Worm (Caenorhabditis elegans): ENCODE measurements around the gene R08D7.4.

The R08D7.4 gene

DNA sequence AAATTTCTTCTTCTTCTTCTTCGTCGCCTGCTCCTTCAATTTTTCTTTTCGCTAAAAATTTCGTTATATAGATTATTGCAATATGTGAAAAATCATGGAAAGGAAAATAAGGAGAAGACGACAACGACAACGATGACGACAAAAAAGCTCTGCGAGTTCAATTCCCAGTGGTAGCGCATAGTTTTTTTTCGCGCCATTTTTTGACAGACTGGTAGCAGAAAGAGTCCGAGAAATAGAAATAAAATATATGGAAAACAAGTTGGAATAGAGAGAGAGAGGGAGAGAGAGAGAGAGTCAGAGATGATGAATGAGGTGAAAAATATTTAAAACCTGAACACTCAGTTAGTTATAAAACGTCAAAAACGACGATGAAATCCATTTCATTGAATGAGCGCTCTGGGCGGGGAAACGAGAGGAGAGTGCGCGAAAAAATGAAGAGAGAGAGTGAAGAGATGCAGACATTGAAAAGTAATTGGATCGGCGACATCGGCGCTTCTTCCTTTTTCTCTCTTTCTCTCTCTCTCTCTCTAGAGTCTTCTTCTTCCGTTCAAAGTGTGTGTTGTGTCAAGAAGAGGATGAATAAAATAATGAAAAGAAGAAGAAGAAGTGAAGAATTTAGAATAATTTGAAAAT is 10.3 kb downstream of the R08D7.4 start, which contains the start of gene pde-2:
pde-2 (minus strand) TSS at position 51 of the 633 bp plus-strand sequence.
- TF ChIP-seq gmeb-1 (tag; optimal IDR thresholded peaks at IDR 0.05): no peak
- TF ChIP-seq unc-62 (GFP tag; optimal IDR thresholded peaks at IDR 0.05): no peak
- TF ChIP-seq ztf-4 (tag; optimal IDR thresholded peaks at IDR 0.05): peak; percentile 37
- no peak for TF ChIP-seq ceh-16 (tag; optimal IDR thresholded peaks at IDR 0.05)
- peak; percentile 12 for TF ChIP-seq Y55F3AM.14 (GFP tag; optimal IDR thresholded peaks at IDR 0.05)
- no peak for TF ChIP-seq skn-1 (tag; optimal IDR thresholded peaks at IDR 0.05)
- peak; percentile 61 for TF ChIP-seq snpc-4 (tag; optimal IDR thresholded peaks at IDR 0.05)
- TF ChIP-seq nhr-11 (tag; optimal IDR thresholded peaks at IDR 0.05): no peak
- no peak for TF ChIP-seq unc-39 (tag; optimal IDR thresholded peaks at IDR 0.05)
- no peak for TF ChIP-seq nhr-12 (tag; optimal IDR thresholded peaks at IDR 0.05)
- TF ChIP-seq nhr-10 (tag; optimal IDR thresholded peaks at IDR 0.05): no peak
- peak; percentile 6 for TF ChIP-seq sma-3 (GFP tag; optimal IDR thresholded peaks at IDR 0.05)
- TF ChIP-seq mbf-1 (tag; optimal IDR thresholded peaks at IDR 0.05): no peak
- peak; percentile 61 for TF ChIP-seq nhr-6 (tag; optimal IDR thresholded peaks at IDR 0.05)
- peak in 1 of 2 experiments; percentile 69 for TF ChIP-seq lsy-2 (tag; optimal IDR thresholded peaks at IDR 0.05)
- TF ChIP-seq unc-55 (GFP tag; optimal IDR thresholded peaks at IDR 0.05): peak; percentile 50
- TF ChIP-seq ztf-11 (tag; optimal IDR thresholded peaks at IDR 0.05): no peak
- no peak for TF ChIP-seq nhr-21 (tag; optimal IDR thresholded peaks at IDR 0.05)
- no peak for TF ChIP-seq peb-1 (tag; optimal IDR thresholded peaks at IDR 0.05)
- TF ChIP-seq nhr-129 (tag; optimal IDR thresholded peaks at IDR 0.05): peak; percentile 74
- TF ChIP-seq ama-1 (optimal IDR thresholded peaks at IDR 0.05): no peak
- TF ChIP-seq nhr-77 (tag; optimal IDR thresholded peaks at IDR 0.05): no peak
- TF ChIP-seq lin-13 (GFP tag; optimal IDR thresholded peaks at IDR 0.05): peak; percentile 11
- peak; percentile 38 for TF ChIP-seq nhr-25 (tag; optimal IDR thresholded peaks at IDR 0.05)
- no peak for TF ChIP-seq nhr-237 (tag; optimal IDR thresholded peaks at IDR 0.05)
- TF ChIP-seq sma-9 (GFP tag; optimal IDR thresholded peaks at IDR 0.05): peak; percentile 74
- no peak for TF ChIP-seq sma-9 (tag; optimal IDR thresholded peaks at IDR 0.05)
- TF ChIP-seq nhr-23 (tag; optimal IDR thresholded peaks at IDR 0.05): no peak
- no peak for TF ChIP-seq blmp-1 (tag; optimal IDR thresholded peaks at IDR 0.05; ENCODE audit: insufficient read depth)
- TF ChIP-seq F13H6.1 (tag; optimal IDR thresholded peaks at IDR 0.05): peak; percentile 68
- peak; percentile 75 for TF ChIP-seq zag-1 (tag; optimal IDR thresholded peaks at IDR 0.05)
- no peak for TF ChIP-seq aly-2 (tag; optimal IDR thresholded peaks at IDR 0.05)
- TF ChIP-seq ZK546.5 (tag; optimal IDR thresholded peaks at IDR 0.05): no peak
- TF ChIP-seq fos-1 (tag; optimal IDR thresholded peaks at IDR 0.05): peak; percentile 36
- TF ChIP-seq crh-2 (tag; optimal IDR thresholded peaks at IDR 0.05): peak; percentile 77
- TF ChIP-seq egl-27 (tag; optimal IDR thresholded peaks at IDR 0.05): no peak
- no peak for TF ChIP-seq alr-1 (tag; optimal IDR thresholded peaks at IDR 0.05)
- no peak for TF ChIP-seq dmd-4 (tag; optimal IDR thresholded peaks at IDR 0.05)
- TF ChIP-seq ceh-82 (tag; optimal IDR thresholded peaks at IDR 0.05): no peak
- no peak for TF ChIP-seq elt-3 (tag; optimal IDR thresholded peaks at IDR 0.05)
- peak; percentile 81 for TF ChIP-seq C34F6.9 (tag; optimal IDR thresholded peaks at IDR 0.05)
- peak; percentile 76 for TF ChIP-seq sem-4 (tag; optimal IDR thresholded peaks at IDR 0.05)
- no peak for TF ChIP-seq mab-5 (tag; optimal IDR thresholded peaks at IDR 0.05)
- no peak for TF ChIP-seq ztf-1 (GFP tag; conservative IDR thresholded peaks at IDR 0.05)
- no peak for TF ChIP-seq R02D3.7 (tag; optimal IDR thresholded peaks at IDR 0.05)
- TF ChIP-seq mdl-1 (tag; optimal IDR thresholded peaks at IDR 0.05): peak in 1 of 2 experiments; percentile 16
- TF ChIP-seq lin-11 (tag; optimal IDR thresholded peaks at IDR 0.05): no peak
- TF ChIP-seq lin-39 (tag; optimal IDR thresholded peaks at IDR 0.05): no peak
- TF ChIP-seq elt-1 (tag; optimal IDR thresholded peaks at IDR 0.05): no peak
